Fruit fly (Drosophila melanogaster): ENCODE measurements around the gene RpS19a.
A peak's percentile ranks its signal among the peaks of the same experiment; 100 is the strongest.

- TF ChIP-seq CG6683 (GFP tag; optimal IDR thresholded peaks at IDR 0.05) = peak; percentile 32
- TF ChIP-seq otp (GFP tag; IDR thresholded peaks at IDR 0.05) = no peak
- no peak for TF ChIP-seq H2.0 (GFP tag; IDR thresholded peaks at IDR 0.05)
Measured at dm6 chrX:16655724-16656235, 18.1 kb downstream of the RpS19a start.
